Fruit fly (Drosophila melanogaster): Measurements from ENCODE around the gene PGAP5.

The PGAP5 gene

DNA sequence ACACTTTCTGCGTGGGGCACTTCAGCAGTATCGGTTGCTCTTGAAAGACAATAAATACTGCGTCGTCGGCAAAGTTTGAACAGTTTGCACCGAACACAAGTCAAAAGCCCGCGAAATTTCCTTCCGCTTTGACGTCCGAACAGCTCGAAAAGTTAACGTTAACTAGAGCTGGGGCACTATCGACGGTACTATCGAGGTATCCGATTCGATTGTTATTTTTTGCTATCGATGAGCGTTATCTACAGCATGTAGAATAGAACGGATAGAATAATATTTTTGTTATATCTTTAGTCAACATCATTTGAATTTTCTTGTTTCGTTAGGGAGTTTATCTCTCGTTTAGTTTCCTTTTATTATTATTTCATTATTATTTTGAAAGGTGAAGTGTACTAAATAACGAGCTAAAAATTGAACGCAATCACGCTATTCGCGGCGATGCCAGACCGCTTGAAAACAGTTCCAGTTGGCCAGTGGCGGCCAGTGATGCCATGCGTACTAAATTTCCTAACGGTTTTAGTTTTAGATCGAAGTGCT, 41.1 kb downstream of the PGAP5 start, which contains the start of gene Pvr (continued):
- no peak for TF ChIP-seq br (optimal IDR thresholded peaks at IDR 0.05)
- no peak for TF ChIP-seq CG10147 (GFP tag; optimal IDR thresholded peaks at IDR 0.05)
- TF ChIP-seq NC2α (GFP tag; optimal IDR thresholded peaks at IDR 0.05): no peak
- TF ChIP-seq NC2β (GFP tag; optimal IDR thresholded peaks at IDR 0.05): no peak
- TF ChIP-seq CG2116 (GFP tag; optimal IDR thresholded peaks at IDR 0.05): peak; percentile 69
- no peak for TF ChIP-seq Lim3 (GFP tag; IDR thresholded peaks at IDR 0.05)
- TF ChIP-seq Dbx (GFP tag; IDR thresholded peaks at IDR 0.05): peak; percentile 22; the same call in 1 of the 3 replicates
- no peak for TF ChIP-seq CG11456 (GFP tag; IDR thresholded peaks at IDR 0.05)
- no peak for TF ChIP-seq CG8281 (tag; optimal IDR thresholded peaks at IDR 0.05)
- no peak for TF ChIP-seq jigr1 (GFP tag; IDR thresholded peaks at IDR 0.05)
- no peak for TF ChIP-seq Sox100B (GFP tag; optimal IDR thresholded peaks at IDR 0.05)
- no peak for TF ChIP-seq CG2202 (tag; optimal IDR thresholded peaks at IDR 0.05)
- peak; percentile 23 for TF ChIP-seq Xbp1 (GFP tag; optimal IDR thresholded peaks at IDR 0.05)
- no peak for TF ChIP-seq CG12071 (GFP tag; optimal IDR thresholded peaks at IDR 0.05)
- TF ChIP-seq Oli (tag; optimal IDR thresholded peaks at IDR 0.05): no peak
- peak; percentile 4 for TF ChIP-seq Max (GFP tag; optimal IDR thresholded peaks at IDR 0.05)
- peak; percentile 93 for TF ChIP-seq Sry-δ (GFP tag; optimal IDR thresholded peaks at IDR 0.05)
- peak; percentile 32 for TF ChIP-seq ems (GFP tag; optimal IDR thresholded peaks at IDR 0.05)
- TF ChIP-seq sna (GFP tag; IDR thresholded peaks at IDR 0.05; ENCODE audit: partially characterized antibody): peak; percentile 96
- TF ChIP-seq CG12236 (GFP tag; optimal IDR thresholded peaks at IDR 0.05): no peak
- TF ChIP-seq CG1792 (GFP tag; optimal IDR thresholded peaks at IDR 0.05): no peak
- no peak for TF ChIP-seq Trl (optimal IDR thresholded peaks at IDR 0.05)
- TF ChIP-seq Trl (GFP tag; optimal IDR thresholded peaks at IDR 0.05): no peak
- TF ChIP-seq sr (GFP tag; IDR thresholded peaks at IDR 0.05): no peak
- TF ChIP-seq CG9609 (GFP tag; optimal IDR thresholded peaks at IDR 0.05): no peak
- no peak for TF ChIP-seq Mes4 (GFP tag; optimal IDR thresholded peaks at IDR 0.05)
- no peak for TF ChIP-seq Hr3 (GFP tag; optimal IDR thresholded peaks at IDR 0.05)
- no peak for TF ChIP-seq Sox102F (GFP tag; optimal IDR thresholded peaks at IDR 0.05)
- peak; percentile 71 for TF ChIP-seq Ets97D (GFP tag; optimal IDR thresholded peaks at IDR 0.05)
- no peak for TF ChIP-seq CG2889 (GFP tag; IDR thresholded peaks at IDR 0.05)
- peak; percentile 95 for TF ChIP-seq CG6791 (GFP tag; IDR thresholded peaks at IDR 0.05; ENCODE audit: partially characterized antibody)
- no peak for TF ChIP-seq CG18599 (GFP tag; optimal IDR thresholded peaks at IDR 0.05)
- TF ChIP-seq cato (GFP tag; optimal IDR thresholded peaks at IDR 0.05; ENCODE audit: borderline replicate concordance): no peak
- no peak for TF ChIP-seq Fer2 (tag; optimal IDR thresholded peaks at IDR 0.05)
- TF ChIP-seq pzg (GFP tag; optimal IDR thresholded peaks at IDR 0.05): peak; percentile 70
- no peak for TF ChIP-seq az2 (GFP tag; optimal IDR thresholded peaks at IDR 0.05)
- TF ChIP-seq Chrac-16 (GFP tag; optimal IDR thresholded peaks at IDR 0.05): no peak
- TF ChIP-seq nerfin-1 (tag; optimal IDR thresholded peaks at IDR 0.05): no peak
- TF ChIP-seq abd-A (tag; optimal IDR thresholded peaks at IDR 0.05): no peak
- peak; percentile 94; the same call in 1 of the 2 replicates for TF ChIP-seq amos (GFP tag; IDR thresholded peaks at IDR 0.05; ENCODE audit: partially characterized antibody)
- peak; percentile 64 for TF ChIP-seq Hmr (GFP tag; optimal IDR thresholded peaks at IDR 0.05)
- TF ChIP-seq CG12391 (tag; optimal IDR thresholded peaks at IDR 0.05): peak; percentile 2
- TF ChIP-seq B-H1 (GFP tag; IDR thresholded peaks at IDR 0.05): no peak
- TF ChIP-seq Asciz (GFP tag; optimal IDR thresholded peaks at IDR 0.05): no peak
- no peak for TF ChIP-seq sc (optimal IDR thresholded peaks at IDR 0.05)
- TF ChIP-seq sc (GFP tag; optimal IDR thresholded peaks at IDR 0.05): no peak
- TF ChIP-seq Aef1 (GFP tag; IDR thresholded peaks at IDR 0.05): no peak
- TF ChIP-seq CG10462 (GFP tag; optimal IDR thresholded peaks at IDR 0.05): no peak
- no peak for TF ChIP-seq CG30020 (tag; optimal IDR thresholded peaks at IDR 0.05)
- peak; percentile 28 for TF ChIP-seq CG17829 (tag; optimal IDR thresholded peaks at IDR 0.05)
- peak; percentile 92 for TF ChIP-seq Opbp (GFP tag; IDR thresholded peaks at IDR 0.05; ENCODE audit: partially characterized antibody)
- no peak; the same call in 1 of the 2 replicates for TF ChIP-seq CG9932 (GFP tag; IDR thresholded peaks at IDR 0.05)
